Worm (Caenorhabditis elegans): ENCODE data around the gene tald-1.

- no peak for TF ChIP-seq nhr-90 (tag; optimal IDR thresholded peaks at IDR 0.05; ENCODE audit: poor library complexity)
- TF ChIP-seq ceh-82 (tag; optimal IDR thresholded peaks at IDR 0.05), result no peak
- no peak for TF ChIP-seq fkh-10 (GFP tag; optimal IDR thresholded peaks at IDR 0.05)
- no peak for TF ChIP-seq tbx-2 (tag; optimal IDR thresholded peaks at IDR 0.05)
- no peak for TF ChIP-seq ztf-11 (tag; optimal IDR thresholded peaks at IDR 0.05)
- TF ChIP-seq unc-130 (tag; optimal IDR thresholded peaks at IDR 0.05), result no peak
- TF ChIP-seq snpc-4 (tag; optimal IDR thresholded peaks at IDR 0.05), result no peak
- no peak for TF ChIP-seq elt-3 (tag; optimal IDR thresholded peaks at IDR 0.05)
These were observed 24.1 kb downstream of the tald-1 start for ce11 chrIV:4410526-4410925.

All from whole organism, L1 larva.